Worm (Caenorhabditis elegans): Measurements from ENCODE around the gene F22F7.12.

Gene F22F7.12

DNA sequence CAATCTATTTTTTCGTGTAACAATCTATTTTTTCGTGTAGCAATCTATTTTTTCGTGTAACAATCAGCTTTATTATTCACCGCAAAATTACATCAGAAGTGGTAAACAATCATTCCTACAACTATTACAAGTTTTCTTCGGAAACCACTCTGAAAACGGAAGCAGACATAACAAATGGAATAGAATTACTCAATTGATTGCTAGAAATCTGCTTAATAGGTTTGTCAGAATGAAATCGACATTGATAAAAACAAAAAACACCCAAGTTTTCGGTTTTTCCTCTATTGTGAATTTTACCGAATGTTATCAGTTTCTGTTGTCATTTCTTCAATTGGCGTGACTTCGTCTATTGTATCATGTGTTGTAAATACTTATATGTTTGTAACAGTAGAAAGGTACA, 2.5 kb upstream of the F22F7.12 start, which contains the start of gene srbc-20:
srbc-20 (plus strand) TSS at position 301 of the 400 bp plus-strand sequence.
- TF ChIP-seq C34F6.9 (tag; optimal IDR thresholded peaks at IDR 0.05) (no peak), snpc-4 (tag; optimal IDR thresholded peaks at IDR 0.05) (no peak), ztf-4 (tag; optimal IDR thresholded peaks at IDR 0.05) (no peak), ZK546.5 (tag; optimal IDR thresholded peaks at IDR 0.05) (no peak), mab-5 (tag; optimal IDR thresholded peaks at IDR 0.05) (no peak), nhr-25 (tag; optimal IDR thresholded peaks at IDR 0.05) (no peak), nhr-23 (tag; optimal IDR thresholded peaks at IDR 0.05) (no peak), ztf-1 (GFP tag; conservative IDR thresholded peaks at IDR 0.05) (no peak), sma-3 (GFP tag; optimal IDR thresholded peaks at IDR 0.05) (no peak), nhr-237 (tag; optimal IDR thresholded peaks at IDR 0.05) (no peak), nhr-129 (tag; optimal IDR thresholded peaks at IDR 0.05) (no peak), sma-9 (GFP tag; optimal IDR thresholded peaks at IDR 0.05) (no peak), sma-9 (tag; optimal IDR thresholded peaks at IDR 0.05) (no peak), fos-1 (tag; optimal IDR thresholded peaks at IDR 0.05) (no peak), nhr-12 (tag; optimal IDR thresholded peaks at IDR 0.05) (no peak), Y55F3AM.14 (GFP tag; optimal IDR thresholded peaks at IDR 0.05) (no peak), sem-4 (tag; optimal IDR thresholded peaks at IDR 0.05) (no peak), mbf-1 (tag; optimal IDR thresholded peaks at IDR 0.05) (no peak), unc-62 (GFP tag; optimal IDR thresholded peaks at IDR 0.05) (no peak), skn-1 (tag; optimal IDR thresholded peaks at IDR 0.05) (no peak), R02D3.7 (tag; optimal IDR thresholded peaks at IDR 0.05) (no peak)

DNA sequence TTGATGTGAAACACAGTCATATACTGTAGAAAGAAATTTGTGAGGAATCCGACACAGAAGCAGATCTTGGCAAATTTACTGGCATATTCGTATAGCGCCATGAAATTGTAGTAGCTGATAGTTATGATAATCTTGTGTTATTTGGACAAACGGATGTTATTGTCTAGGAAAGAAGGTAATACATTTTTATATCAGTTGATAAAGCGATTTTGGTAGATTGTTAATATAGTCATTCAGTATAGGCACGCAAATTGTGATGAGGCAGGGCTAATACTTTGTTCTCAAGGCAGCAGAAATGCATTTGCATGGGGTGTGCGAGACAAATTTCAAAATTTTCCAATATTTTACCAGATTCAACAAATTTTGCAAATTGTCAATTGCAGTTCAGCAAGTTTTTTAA, 1.7 kb upstream of the F22F7.12 start, which contains the start of gene str-52:
str-52 (minus strand) TSS at position 101 of the 400 bp plus-strand sequence.
- TF ChIP-seq alr-1 (tag; optimal IDR thresholded peaks at IDR 0.05) (no peak), nhr-23 (tag; optimal IDR thresholded peaks at IDR 0.05) (no peak)

DNA sequence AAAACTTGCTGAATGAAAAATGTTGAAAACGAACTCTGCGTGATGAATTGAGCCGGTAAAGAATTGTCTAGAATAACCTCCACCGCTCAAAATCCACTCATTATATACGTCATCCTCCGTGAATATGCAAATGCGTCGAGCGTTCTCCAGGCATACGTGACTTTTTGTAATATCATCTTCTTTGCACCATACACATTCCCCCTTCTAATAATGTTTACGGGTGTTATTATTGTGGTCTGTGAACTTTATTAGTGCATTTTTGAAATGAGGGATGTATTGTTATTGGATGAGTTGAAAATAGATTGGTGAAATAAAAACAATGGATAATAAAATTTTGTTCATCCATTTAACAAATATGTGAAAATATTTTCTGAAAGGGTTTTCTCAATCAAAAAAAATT, 4.4 kb downstream of the F22F7.12 start, which contains the start of gene F22F7.7:
F22F7.7 (minus strand) TSS at position 125 of the 400 bp plus-strand sequence.
- no peak for TF ChIP-seq R02D3.7 (tag; optimal IDR thresholded peaks at IDR 0.05)
- TF ChIP-seq crh-2 (tag; optimal IDR thresholded peaks at IDR 0.05): no peak
- no peak for TF ChIP-seq nhr-25 (tag; optimal IDR thresholded peaks at IDR 0.05)
- no peak for TF ChIP-seq Y55F3AM.14 (GFP tag; optimal IDR thresholded peaks at IDR 0.05)

DNA sequence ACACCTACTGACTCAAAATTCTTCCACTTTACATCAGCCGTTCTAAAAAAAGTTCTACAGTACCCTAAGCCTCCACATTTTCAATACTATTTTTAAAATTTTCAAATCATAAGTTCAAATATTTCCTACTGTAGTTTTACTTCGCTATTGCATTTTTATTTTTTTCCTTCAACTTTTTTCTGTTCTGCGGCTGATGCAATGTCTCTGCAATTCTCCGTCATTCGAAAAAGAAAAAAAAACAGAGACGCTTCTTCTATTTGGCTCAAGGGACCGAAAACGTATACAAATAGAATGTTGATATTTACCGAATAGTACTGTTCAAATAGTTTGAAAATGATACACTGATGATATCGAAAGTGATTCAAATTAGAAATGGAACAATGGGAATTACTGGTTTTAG, 6.0 kb downstream of the F22F7.12 start:
- TF ChIP-seq nhr-129 (tag; optimal IDR thresholded peaks at IDR 0.05) (peak; percentile 98), nhr-11 (tag; optimal IDR thresholded peaks at IDR 0.05) (no peak)

DNA sequence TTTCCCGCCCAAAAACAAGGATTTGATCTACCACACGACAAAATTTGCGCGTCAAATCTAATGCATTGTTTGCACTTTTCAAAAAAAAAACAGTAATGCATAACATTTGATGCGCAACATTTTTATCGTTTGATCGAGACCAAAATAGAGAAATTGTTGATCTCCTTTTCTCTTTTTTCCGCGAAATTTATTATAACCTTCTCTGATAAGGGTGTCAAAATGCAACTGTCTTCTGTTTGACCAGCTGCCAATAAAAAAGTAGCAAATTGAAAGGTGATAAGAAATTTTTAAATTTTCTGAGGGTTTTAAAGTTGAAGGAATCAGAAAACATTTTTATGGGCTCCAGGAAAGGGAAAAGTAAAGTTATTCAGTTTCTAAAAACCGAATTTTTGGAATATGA, 7.3 kb downstream of the F22F7.12 start:
- TF ChIP-seq Y55F3AM.14 (GFP tag; optimal IDR thresholded peaks at IDR 0.05): no peak
- no peak for TF ChIP-seq peb-1 (tag; optimal IDR thresholded peaks at IDR 0.05)
- TF ChIP-seq aly-2 (tag; optimal IDR thresholded peaks at IDR 0.05): no peak
- no peak for TF ChIP-seq C34F6.9 (tag; optimal IDR thresholded peaks at IDR 0.05)
- no peak for TF ChIP-seq egl-27 (tag; optimal IDR thresholded peaks at IDR 0.05)
- TF ChIP-seq nhr-21 (tag; optimal IDR thresholded peaks at IDR 0.05): no peak
- TF ChIP-seq ceh-16 (tag; optimal IDR thresholded peaks at IDR 0.05): no peak
- TF ChIP-seq alr-1 (tag; optimal IDR thresholded peaks at IDR 0.05): no peak
- TF ChIP-seq zag-1 (tag; optimal IDR thresholded peaks at IDR 0.05): no peak
- TF ChIP-seq R02D3.7 (tag; optimal IDR thresholded peaks at IDR 0.05): no peak
- TF ChIP-seq lin-39 (tag; optimal IDR thresholded peaks at IDR 0.05): no peak
- no peak for TF ChIP-seq mab-5 (tag; optimal IDR thresholded peaks at IDR 0.05)
- no peak for TF ChIP-seq fos-1 (tag; optimal IDR thresholded peaks at IDR 0.05)
- no peak for TF ChIP-seq lsy-2 (tag; optimal IDR thresholded peaks at IDR 0.05)
- no peak for TF ChIP-seq crh-2 (tag; optimal IDR thresholded peaks at IDR 0.05)
- no peak for TF ChIP-seq sma-3 (GFP tag; optimal IDR thresholded peaks at IDR 0.05)

DNA sequence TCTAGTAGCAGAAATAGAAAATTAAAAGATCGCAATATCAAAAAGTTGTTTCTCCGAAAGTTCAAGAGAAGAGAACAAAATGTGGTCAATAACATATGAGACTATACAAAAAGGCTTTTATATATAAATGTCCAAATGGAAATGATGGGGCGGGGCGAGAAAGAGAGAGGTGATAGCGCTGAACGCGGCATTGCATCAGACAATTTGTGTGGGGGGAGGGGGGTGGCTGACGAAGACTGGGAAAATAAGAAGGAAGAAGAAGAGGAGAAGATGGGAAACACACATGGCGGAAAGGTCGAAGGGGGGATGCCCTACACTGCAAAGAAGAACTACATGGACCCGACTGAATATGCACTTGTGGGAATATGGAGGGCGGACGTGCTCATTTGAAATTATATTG, 9.0 kb downstream of the F22F7.12 start:
- TF ChIP-seq ama-1 (optimal IDR thresholded peaks at IDR 0.05) (no peak), lin-39 (tag; optimal IDR thresholded peaks at IDR 0.05) (no peak), lsy-2 (tag; optimal IDR thresholded peaks at IDR 0.05) (peak in 1 of 2 experiments; percentile 11), lin-11 (tag; optimal IDR thresholded peaks at IDR 0.05) (peak; percentile 31), C34F6.9 (tag; optimal IDR thresholded peaks at IDR 0.05) (peak; percentile 24), F13H6.1 (tag; optimal IDR thresholded peaks at IDR 0.05) (peak; percentile 36), nhr-129 (tag; optimal IDR thresholded peaks at IDR 0.05) (peak; percentile 87), mdl-1 (tag; optimal IDR thresholded peaks at IDR 0.05) (peak; percentile 20 to 44), nhr-21 (tag; optimal IDR thresholded peaks at IDR 0.05) (peak; percentile 25), fos-1 (tag; optimal IDR thresholded peaks at IDR 0.05) (peak; percentile 42), blmp-1 (tag; optimal IDR thresholded peaks at IDR 0.05; ENCODE audit: insufficient read depth) (no peak), zag-1 (tag; optimal IDR thresholded peaks at IDR 0.05) (peak; percentile 5), sma-9 (GFP tag; optimal IDR thresholded peaks at IDR 0.05) (peak; percentile 71), sma-9 (tag; optimal IDR thresholded peaks at IDR 0.05) (no peak), nhr-25 (tag; optimal IDR thresholded peaks at IDR 0.05) (peak; percentile 3)

Measured in whole organism, L2 larva.